Worm (Caenorhabditis elegans) whole organism, L4 larva: Measurements from ENCODE around the gene asp-2.

Experiments used
- T20F7.1 ChIP-seq: fragments of 200-800 bp; sonication (Bioruptor generic); optimal IDR thresholded peaks from 2 replicates; lab custom pipeline; 2018; ENCODE audit warnings: mild to moderate bottlenecking, missing genetic modification characterization, missing compliant biosample characterization
- Y105C5A.15 ChIP-seq: fragments of 200-800 bp; sonication (Bioruptor generic); IDR thresholded peaks from 2 replicates; pipeline ENCODE4 v1.3.6; 2022; ENCODE audit warnings: missing genetic modification characterization, missing compliant biosample characterization
- Y75B8A.6 ChIP-seq: fragments of 200-800 bp; sonication (Bioruptor generic); IDR thresholded peaks from 2 replicates; pipeline ENCODE4 v1.3.6; 2022; ENCODE audit warnings: missing genetic modification reagents, missing genetic modification characterization, missing compliant biosample characterization
- ama-1 ChIP-seq: fragments of 150-350 bp; optimal IDR thresholded peaks from 2 replicates; lab custom pipeline; 2014; ENCODE audit warnings: inconsistent platforms, mixed read lengths
- ceh-82 ChIP-seq: sonication (generic microtip); optimal IDR thresholded peaks from 2 replicates; lab custom pipeline; 2017; ENCODE audit warnings: missing biosample characterization, missing genetic modification characterization
- lin-39 ChIP-seq: fragments of 150-350 bp; optimal IDR thresholded peaks from 2 replicates; lab custom pipeline; 2014; ENCODE audit warnings: missing biosample characterization, missing genetic modification reagents, missing genetic modification characterization
- tra-1 ChIP-seq: fragments of 200-800 bp; sonication (Bioruptor generic); IDR thresholded peaks from 2 replicates; pipeline ENCODE4 v1.3.6; 2022; ENCODE audit warnings: missing genetic modification reagents, missing genetic modification characterization, missing compliant biosample characterization
- zag-1 ChIP-seq: fragments of 150-350 bp; optimal IDR thresholded peaks from 2 replicates; lab custom pipeline; 2014; ENCODE audit warnings: missing biosample characterization, missing genetic modification characterization

DNA sequence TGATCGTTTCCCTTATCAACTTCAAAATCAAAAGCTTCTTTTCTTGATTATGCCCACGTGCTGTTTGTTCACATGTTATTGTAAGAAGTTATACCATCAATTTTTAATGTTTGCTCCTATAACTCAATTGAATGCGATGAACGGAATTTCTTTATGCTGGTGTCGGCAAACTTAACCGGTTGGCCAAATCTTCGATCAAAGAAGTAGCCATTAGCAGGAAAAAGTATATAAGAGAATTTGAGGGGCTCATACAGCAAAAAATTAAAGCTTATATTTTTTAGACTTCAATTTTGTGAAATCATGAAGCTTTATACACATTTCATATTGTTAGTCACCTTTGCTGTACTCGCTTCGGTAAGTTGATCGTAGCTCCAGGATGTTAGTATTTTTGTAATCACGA, 29.1 kb upstream of the asp-2 start, which contains the start of gene pqn-16:
- no peak for TF ChIP-seq Y75B8A.6 (GFP tag; lab: Robert Waterston, UW)
- no peak for TF ChIP-seq zag-1 (tag; lab: Kevin White, UChicago)
- TF ChIP-seq lin-39: no peak
- TF ChIP-seq tra-1 (GFP tag; lab: Robert Waterston, UW): no peak
- TF ChIP-seq ama-1 (lab: Kevin White, UChicago): no peak
- no peak for TF ChIP-seq Y105C5A.15 (GFP tag; lab: Robert Waterston, UW)
- TF ChIP-seq ceh-82: no peak
- no peak for TF ChIP-seq T20F7.1 (GFP tag; lab: Kevin White, UChicago)
